Worm (Caenorhabditis elegans): ENCODE results near the gene ugt-49.

The ugt-49 gene

ce11 chrV:10338305-10338992 is 33.7 kb upstream of the ugt-49 start, which contains the start of gene arx-2:
TSS of gene arx-2 (minus strand) at chrV:10338355.
- no peak for TF ChIP-seq hrde-1 (tag; optimal IDR thresholded peaks at IDR 0.05; ENCODE audit: borderline replicate concordance)
- no peak for TF ChIP-seq aptf-2 (GFP tag; conservative IDR thresholded peaks at IDR 0.05)
- TF ChIP-seq K11D2.4 (GFP tag; IDR thresholded peaks at IDR 0.05), result no peak
- TF ChIP-seq ztf-6 (GFP tag; IDR thresholded peaks at IDR 0.05), result no peak
- TF ChIP-seq snpc-4 (GFP tag; optimal IDR thresholded peaks at IDR 0.05), result no peak
- TF ChIP-seq snpc-4 (tag; optimal IDR thresholded peaks at IDR 0.05), result peak in 1 of 4 experiments; percentile 15
- no peak for TF ChIP-seq ztf-28 (GFP tag; IDR thresholded peaks at IDR 0.05)
- no peak for TF ChIP-seq nhr-27 (tag; optimal IDR thresholded peaks at IDR 0.05)
- no peak for TF ChIP-seq K12H6.12 (tag; optimal IDR thresholded peaks at IDR 0.05)
- TF ChIP-seq snpc-1.1 (tag; optimal IDR thresholded peaks at IDR 0.05; ENCODE audit: insufficient read depth), result peak; percentile 17
- TF ChIP-seq nfya-2 (GFP tag; IDR thresholded peaks at IDR 0.05), result no peak
- TF ChIP-seq fkh-3 (tag; optimal IDR thresholded peaks at IDR 0.05), result no peak
- TF ChIP-seq Y79H2A.3 (GFP tag; conservative IDR thresholded peaks at IDR 0.05), result no peak
- no peak for TF ChIP-seq atf-7 (tag; optimal IDR thresholded peaks at IDR 0.05)
- TF ChIP-seq Y53F4B.3 (GFP tag; IDR thresholded peaks at IDR 0.05), result no peak
- no peak for TF ChIP-seq gei-17 (GFP tag; optimal IDR thresholded peaks at IDR 0.05)
- TF ChIP-seq madf-6 (GFP tag; IDR thresholded peaks at IDR 0.05), result no peak
- TF ChIP-seq snpc-3.4 (tag; optimal IDR thresholded peaks at IDR 0.05), result no peak
- no peak for TF ChIP-seq pha-4 (tag; optimal IDR thresholded peaks at IDR 0.05)
- TF ChIP-seq egl-18 (GFP tag; IDR thresholded peaks at IDR 0.05), result no peak
- TF ChIP-seq F23B12.7 (tag; optimal IDR thresholded peaks at IDR 0.05; ENCODE audit: insufficient read depth), result peak; percentile 38
- no peak for TF ChIP-seq egl-44 (GFP tag; IDR thresholded peaks at IDR 0.05)
- TF ChIP-seq F57C9.4 (tag; optimal IDR thresholded peaks at IDR 0.05), result no peak
- TF ChIP-seq ceh-27 (GFP tag; optimal IDR thresholded peaks at IDR 0.05), result no peak
- TF ChIP-seq hmg-1.2 (GFP tag; IDR thresholded peaks at IDR 0.05), result peak; percentile 43; the same call in 1 of the 2 replicates
- TF ChIP-seq B0019.2 (GFP tag; conservative IDR thresholded peaks at IDR 0.05), result no peak
- TF ChIP-seq nhr-80 (tag; optimal IDR thresholded peaks at IDR 0.05), result peak; percentile 7
- TF ChIP-seq T26A5.8 (tag; optimal IDR thresholded peaks at IDR 0.05), result no peak
- TF ChIP-seq mcd-1 (GFP tag; IDR thresholded peaks at IDR 0.05), result peak; percentile 61
- TF ChIP-seq attf-5 (GFP tag; optimal IDR thresholded peaks at IDR 0.05), result no peak
- TF ChIP-seq sdz-38 (tag; optimal IDR thresholded peaks at IDR 0.05), result no peak
- TF ChIP-seq tlf-1 (GFP tag; optimal IDR thresholded peaks at IDR 0.05), result no peak
- TF ChIP-seq zfh-2 (GFP tag; conservative IDR thresholded peaks at IDR 0.05), result no peak
- peak; percentile 5 for TF ChIP-seq lsl-1 (GFP tag; optimal IDR thresholded peaks at IDR 0.05)
- peak; percentile 43 for TF ChIP-seq ztf-18 (tag; optimal IDR thresholded peaks at IDR 0.05)
- peak; percentile 32 for TF ChIP-seq lin-54 (GFP tag; optimal IDR thresholded peaks at IDR 0.05)
- TF ChIP-seq xnd-1 (tag; optimal IDR thresholded peaks at IDR 0.05), result no peak
- no peak for TF ChIP-seq C06A6.2 (GFP tag; conservative IDR thresholded peaks at IDR 0.05)

DNA sequence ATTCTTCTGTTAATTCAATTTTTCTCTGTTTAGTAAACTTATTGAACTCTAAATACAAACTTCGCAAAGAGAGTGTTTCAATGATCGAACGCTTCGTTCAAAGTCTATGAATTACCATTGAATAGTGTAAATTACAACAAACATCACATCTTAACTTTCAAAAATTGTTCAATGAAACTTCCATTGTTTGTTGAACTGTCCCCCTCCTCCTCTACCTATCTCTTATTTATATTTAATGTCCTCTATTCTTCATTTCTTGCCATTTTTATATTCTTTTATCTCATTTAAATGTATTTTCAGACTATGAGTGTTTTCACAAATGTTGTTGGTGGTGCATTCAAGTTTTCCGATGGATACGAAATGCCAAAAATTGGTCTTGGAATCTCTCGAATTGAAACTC is 32.9 kb upstream of the ugt-49 start, which contains the start of gene K07C5.2:
TSS of gene K07C5.2 (plus strand) at position 301 of the 400 bp plus-strand sequence.
- no peak for TF ChIP-seq ztf-26 (tag; optimal IDR thresholded peaks at IDR 0.05)
- no peak for TF ChIP-seq F33H1.4 (GFP tag; IDR thresholded peaks at IDR 0.05)
- no peak for TF ChIP-seq ztf-28 (GFP tag; IDR thresholded peaks at IDR 0.05)
- TF ChIP-seq snpc-1.1 (tag; optimal IDR thresholded peaks at IDR 0.05; ENCODE audit: insufficient read depth), result no peak
- no peak for TF ChIP-seq ekl-4 (GFP tag; IDR thresholded peaks at IDR 0.05)
- TF ChIP-seq F57C9.4 (tag; optimal IDR thresholded peaks at IDR 0.05), result no peak
- no peak for TF ChIP-seq mxl-1 (tag; optimal IDR thresholded peaks at IDR 0.05)
- no peak for TF ChIP-seq ztf-22 (GFP tag; optimal IDR thresholded peaks at IDR 0.05)
- no peak for TF ChIP-seq rec-8 (tag; optimal IDR thresholded peaks at IDR 0.05)

Measured in whole organism, young adult.